Worm (Caenorhabditis elegans) whole organism, early embryonic: ENCODE measurements around the gene H06I04.3.

Source experiments
- F13C5.2 ChIP-seq: sonication (generic microtip); optimal IDR thresholded peaks from 2 replicates; lab custom pipeline; 2017; ENCODE audit warnings: mild to moderate bottlenecking, missing genetic modification characterization, inconsistent platforms, missing compliant biosample characterization
- flt-1 ChIP-seq: fragments of 200-800 bp; sonication (Bioruptor generic); IDR thresholded peaks from 2 replicates; pipeline ENCODE4 v1.3.6; 2022; ENCODE audit warnings: missing genetic modification characterization, missing compliant biosample characterization
- scrt-1 ChIP-seq: fragments of 200-800 bp; sonication (Bioruptor generic); IDR thresholded peaks from 2 replicates; pipeline ENCODE4 v1.3.6; 2022; ENCODE audit warnings: missing genetic modification characterization, missing compliant biosample characterization

DNA sequence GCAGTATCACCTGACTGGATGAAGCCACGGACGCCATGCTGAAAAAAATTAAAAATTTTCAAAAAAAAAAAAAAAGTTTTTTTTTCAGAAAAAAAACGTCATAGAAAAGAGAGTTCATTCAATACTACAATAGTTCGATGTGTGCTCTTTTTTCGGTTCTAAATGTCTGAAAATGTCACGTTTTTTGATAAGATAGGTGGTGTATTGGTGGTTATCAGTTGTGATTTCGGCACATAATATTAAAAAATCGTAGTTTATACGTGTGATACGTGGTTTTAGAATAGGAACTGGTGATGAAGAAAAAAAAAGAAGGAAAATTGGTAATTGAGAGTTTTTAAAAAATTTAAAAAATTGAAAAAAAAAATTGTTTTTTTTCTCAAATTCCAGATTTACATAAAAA is 46.6 kb downstream of the H06I04.3 start:
- TF ChIP-seq scrt-1 (no peak), F13C5.2 (no peak), flt-1 (GFP tag; lab: Robert Waterston, UW) (no peak)
